Fruit fly (Drosophila melanogaster) whole organism, embryonic: ENCODE results near the gene CG8675.

ENCODE experiments used
- B-H1 ChIP-seq: fragments of 200-800 bp; sonication (Bioruptor generic); IDR thresholded peaks from 3 replicates; pipeline ENCODE4 v1.3.6; 2022; ENCODE audit warnings: missing biosample characterization, missing genetic modification characterization
- CG1024 ChIP-seq: fragments of 200-800 bp; sonication (Bioruptor generic); IDR thresholded peaks from 2 replicates; pipeline ENCODE4 v1.3.6; 2022; ENCODE audit warnings: missing biosample characterization, missing genetic modification characterization
- CG11085 ChIP-seq: fragments of 200-800 bp; sonication (Bioruptor generic); IDR thresholded peaks from 2 replicates; pipeline ENCODE4 v1.3.6; 2022; ENCODE audit warnings: missing biosample characterization, missing genetic modification characterization
- CG11456 ChIP-seq: fragments of 200-800 bp; sonication (Bioruptor generic); IDR thresholded peaks from 3 replicates; pipeline ENCODE4 v1.3.6; 2022; ENCODE audit warnings: missing biosample characterization, missing genetic modification characterization
- CG11560 ChIP-seq: fragments of 200-800 bp; sonication (Bioruptor generic); IDR thresholded peaks from 3 replicates; pipeline ENCODE4 v1.3.6; 2022; ENCODE audit warnings: missing biosample characterization, missing genetic modification characterization
- CG11696 ChIP-seq: fragments of 200-800 bp; sonication (Bioruptor generic); IDR thresholded peaks from 2 replicates; pipeline ENCODE4 v1.3.6; 2022; ENCODE audit warnings: missing biosample characterization, missing genetic modification characterization
- CG12219 ChIP-seq: fragments of 200-800 bp; sonication (Bioruptor generic); optimal IDR thresholded peaks from 3 replicates; lab custom pipeline; 2018; ENCODE audit warnings: missing biosample characterization, mild to moderate bottlenecking, missing genetic modification characterization
- CG12391 ChIP-seq: fragments of 200-800 bp; sonication (Bioruptor generic); optimal IDR thresholded peaks from 3 replicates; lab custom pipeline; 2018; ENCODE audit warnings: missing biosample characterization, mild to moderate bottlenecking, missing genetic modification characterization, moderate library complexity
- CG12659 ChIP-seq: fragments of 200-800 bp; sonication (Bioruptor generic); optimal IDR thresholded peaks from 3 replicates; lab custom pipeline; 2017; ENCODE audit warnings: mild to moderate bottlenecking, missing biosample characterization, missing genetic modification reagents, missing genetic modification characterization
- CG12942 ChIP-seq: fragments of 200-800 bp; sonication (Bioruptor generic); optimal IDR thresholded peaks from 3 replicates; lab custom pipeline; 2016; ENCODE audit warnings: missing biosample characterization, missing genetic modification characterization
- CG14710 ChIP-seq: fragments of 200-800 bp; sonication (Bioruptor generic); optimal IDR thresholded peaks from 3 replicates; lab custom pipeline; 2019; ENCODE audit warnings: missing biosample characterization, mild to moderate bottlenecking, missing genetic modification characterization, moderate library complexity
- CG14860 ChIP-seq: fragments of 200-800 bp; sonication (Bioruptor generic); IDR thresholded peaks from 3 replicates; pipeline ENCODE4 v1.3.6; 2022; ENCODE audit warnings: missing biosample characterization, missing genetic modification characterization; ENCODE audit not compliant: partially characterized antibody
- CG15269 ChIP-seq: fragments of 200-800 bp; sonication (Bioruptor generic); optimal IDR thresholded peaks from 2 replicates; lab custom pipeline; 2018; ENCODE audit warnings: missing biosample characterization, mild to moderate bottlenecking, missing genetic modification characterization, moderate library complexity
- CG15601 ChIP-seq: fragments of 200-800 bp; sonication (Bioruptor generic); optimal IDR thresholded peaks from 3 replicates; lab custom pipeline; 2019; ENCODE audit warnings: missing biosample characterization, mild to moderate bottlenecking, missing genetic modification characterization, moderate library complexity
- CG18764 ChIP-seq: fragments of 200-800 bp; sonication (Bioruptor generic); optimal IDR thresholded peaks from 3 replicates; lab custom pipeline; 2016; ENCODE audit warnings: missing biosample characterization, missing genetic modification characterization
- CG2129 ChIP-seq: fragments of 200-800 bp; sonication (Bioruptor generic); IDR thresholded peaks from 2 replicates; pipeline ENCODE4 v1.3.6; 2022; ENCODE audit warnings: missing biosample characterization, missing genetic modification characterization; ENCODE audit not compliant: partially characterized antibody
- CG32767 ChIP-seq: fragments of 200-800 bp; sonication (Bioruptor generic); IDR thresholded peaks from 2 replicates; pipeline ENCODE4 v1.3.6; 2022; ENCODE audit warnings: missing biosample characterization, missing genetic modification characterization
- CG34422 ChIP-seq: fragments of 200-800 bp; sonication (Bioruptor generic); IDR thresholded peaks from 3 replicates; pipeline ENCODE4 v1.3.6; 2022; ENCODE audit warnings: missing biosample characterization, missing genetic modification characterization
- CG3847 ChIP-seq: fragments of 200-800 bp; sonication (Bioruptor generic); IDR thresholded peaks from 2 replicates; pipeline ENCODE4 v1.3.6; 2022; ENCODE audit warnings: missing biosample characterization, missing genetic modification characterization
- CG4360 ChIP-seq: fragments of 200-800 bp; sonication (Bioruptor generic); IDR thresholded peaks from 2 replicates; pipeline ENCODE4 v1.3.6; 2022; ENCODE audit warnings: missing biosample characterization, missing genetic modification characterization
- CG4707 ChIP-seq: fragments of 200-800 bp; sonication (Bioruptor generic); optimal IDR thresholded peaks from 2 replicates; lab custom pipeline; 2018; ENCODE audit warnings: missing biosample characterization, mild to moderate bottlenecking, missing genetic modification characterization, moderate library complexity
- CG7271 ChIP-seq: fragments of 200-800 bp; sonication (Bioruptor generic); optimal IDR thresholded peaks from 2 replicates; lab custom pipeline; 2018; ENCODE audit warnings: missing biosample characterization, mild to moderate bottlenecking, missing genetic modification characterization, moderate library complexity
- CG8924 ChIP-seq: fragments of 200-800 bp; optimal IDR thresholded peaks from 3 replicates; lab custom pipeline; 2019; ENCODE audit warnings: missing biosample characterization, mild to moderate bottlenecking, missing genetic modification characterization, moderate library complexity
- CG9215 ChIP-seq: fragments of 200-800 bp; sonication (Bioruptor generic); IDR thresholded peaks from 2 replicates; pipeline ENCODE4 v1.3.6; 2022; ENCODE audit warnings: missing biosample characterization, missing genetic modification characterization
- CG9876 ChIP-seq: fragments of 200-800 bp; sonication (Bioruptor generic); optimal IDR thresholded peaks from 2 replicates; lab custom pipeline; 2016; ENCODE audit warnings: missing biosample characterization, missing genetic modification characterization
- Dbx ChIP-seq: fragments of 200-800 bp; sonication (Bioruptor generic); IDR thresholded peaks from 3 replicates; pipeline ENCODE4 v1.3.6; 2022; ENCODE audit warnings: missing biosample characterization, missing genetic modification characterization
- Dip2 ChIP-seq: fragments of 200-800 bp; sonication (Bioruptor generic); IDR thresholded peaks from 2 replicates; pipeline ENCODE4 v1.3.6; 2022; ENCODE audit warnings: missing biosample characterization, missing genetic modification characterization
- E2f1 ChIP-seq: fragments of 200-800 bp; sonication (Bioruptor generic); IDR thresholded peaks from 2 replicates; pipeline ENCODE4 v1.3.6; 2022; ENCODE audit warnings: missing biosample characterization, missing genetic modification characterization
- Eip74EF ChIP-seq, 2 experiments: fragments of 200-800 bp in 1 of 2; fragments of >200 bp in 1 of 2; sonication (Bioruptor generic) in 1 of 2; optimal IDR thresholded peaks; 2 replicates each; lab custom pipeline; 2017 to 2019; ENCODE audit warnings: missing biosample characterization in 2 of 2, missing genetic modification characterization in 2 of 2, mild to moderate bottlenecking in 1 of 2, moderate library complexity in 1 of 2
- GATAe ChIP-seq: fragments of 200-800 bp; sonication (Bioruptor generic); conservative IDR thresholded peaks from 2 replicates; pipeline ENCODE4 v1.3.6; 2022; ENCODE audit warnings: missing biosample characterization, missing genetic modification characterization
- NFAT ChIP-seq: fragments of 200-800 bp; sonication (Bioruptor generic); IDR thresholded peaks from 2 replicates; pipeline ENCODE4 v1.3.6; 2022; ENCODE audit warnings: missing biosample characterization, missing genetic modification characterization
- NK7.1 ChIP-seq: fragments of 200-800 bp; sonication (Bioruptor generic); optimal IDR thresholded peaks from 3 replicates; lab custom pipeline; 2016; ENCODE audit warnings: missing biosample characterization, missing genetic modification characterization
- Neu2 ChIP-seq: fragments of 200-800 bp; sonication (Bioruptor generic); optimal IDR thresholded peaks from 3 replicates; lab custom pipeline; 2016; ENCODE audit warnings: missing biosample characterization, missing genetic modification characterization, borderline replicate concordance
- Ravus ChIP-seq: fragments of 200-800 bp; sonication (Bioruptor generic); IDR thresholded peaks from 2 replicates; pipeline ENCODE4 v1.3.6; 2022; ENCODE audit warnings: missing biosample characterization, missing genetic modification characterization
- Sry-δ ChIP-seq: fragments of 200-800 bp; sonication (Bioruptor generic); optimal IDR thresholded peaks from 2 replicates; lab custom pipeline; 2016; ENCODE audit warnings: missing biosample characterization, missing genetic modification characterization
- Ssrp ChIP-seq: fragments of 200-800 bp; sonication (Bioruptor generic); optimal IDR thresholded peaks from 2 replicates; lab custom pipeline; 2018; ENCODE audit warnings: missing biosample characterization, mild to moderate bottlenecking, missing genetic modification characterization, moderate library complexity
- abd-A ChIP-seq: fragments of 200-800 bp; sonication (Bioruptor generic); optimal IDR thresholded peaks from 3 replicates; lab custom pipeline; 2019; ENCODE audit warnings: missing biosample characterization, mild to moderate bottlenecking, missing genetic modification characterization, moderate library complexity
- bbx ChIP-seq: fragments of 200-800 bp; sonication (Bioruptor generic); IDR thresholded peaks from 2 replicates; pipeline ENCODE4 v1.3.6; 2022; ENCODE audit warnings: missing biosample characterization, missing genetic modification characterization; ENCODE audit not compliant: partially characterized antibody
- da ChIP-seq: fragments of 200-800 bp; sonication (Bioruptor generic); optimal IDR thresholded peaks from 2 replicates; lab custom pipeline; 2016; ENCODE audit warnings: missing biosample characterization, missing genetic modification characterization
- dati ChIP-seq: fragments of 200-800 bp; sonication (Bioruptor generic); IDR thresholded peaks from 2 replicates; pipeline ENCODE4 v1.3.6; 2022; ENCODE audit warnings: missing biosample characterization, missing genetic modification characterization
- fru ChIP-seq: fragments of >200 bp; optimal IDR thresholded peaks from 2 replicates; lab custom pipeline; 2017
- lbe ChIP-seq: fragments of 200-800 bp; sonication (Bioruptor generic); optimal IDR thresholded peaks from 2 replicates; lab custom pipeline; 2016; ENCODE audit warnings: missing biosample characterization, mild to moderate bottlenecking, missing genetic modification characterization
- luna ChIP-seq: fragments of 200-800 bp; sonication (Bioruptor generic); optimal IDR thresholded peaks from 2 replicates; lab custom pipeline; 2016; ENCODE audit warnings: missing biosample characterization, missing genetic modification characterization
- mam ChIP-seq: fragments of 200-800 bp; sonication (Bioruptor generic); optimal IDR thresholded peaks from 3 replicates; lab custom pipeline; 2016; ENCODE audit warnings: missing biosample characterization, missing genetic modification characterization
- mld ChIP-seq: fragments of 200-800 bp; sonication (Bioruptor generic); IDR thresholded peaks from 3 replicates; pipeline ENCODE4 v1.3.6; 2022; ENCODE audit warnings: missing biosample characterization, missing genetic modification characterization; ENCODE audit not compliant: partially characterized antibody
- nau ChIP-seq: fragments of 200-800 bp; sonication (Bioruptor generic); optimal IDR thresholded peaks from 3 replicates; lab custom pipeline; 2017; ENCODE audit warnings: missing biosample characterization, mild to moderate bottlenecking, missing genetic modification characterization, missing genetic modification reagents
- sob ChIP-seq: fragments of 200-800 bp; sonication (Bioruptor generic); IDR thresholded peaks from 2 replicates; pipeline ENCODE4 v1.3.6; 2022; ENCODE audit warnings: missing biosample characterization, missing genetic modification characterization
- ssp ChIP-seq: fragments of 200-800 bp; sonication (Bioruptor generic); IDR thresholded peaks from 2 replicates; pipeline ENCODE4 v1.3.6; 2022; ENCODE audit warnings: missing biosample characterization, missing genetic modification characterization
- trh ChIP-seq: fragments of 200-800 bp; sonication (Bioruptor generic); optimal IDR thresholded peaks from 2 replicates; lab custom pipeline; 2016; ENCODE audit warnings: missing biosample characterization, missing genetic modification characterization
- tup ChIP-seq: fragments of 200-800 bp; sonication (Bioruptor generic); optimal IDR thresholded peaks from 2 replicates; lab custom pipeline; 2016; ENCODE audit warnings: missing biosample characterization, mild to moderate bottlenecking, missing genetic modification characterization, moderate library complexity

The CG8675 gene

dm6 chrX:17292050-17292730 is 42.9 kb upstream of the CG8675 start (continued):
- TF ChIP-seq Eip74EF (GFP tag; optimal IDR thresholded peaks at IDR 0.05; lab: Kevin White, UChicago) (peak in 1 of 2 experiments; percentile 75), CG32767 (peak; percentile 58), CG11696 (GFP tag; lab: Robert Waterston, UW) (0 out of 2 replicates have a peak, but pooled peaks have one; percentile 39), E2f1 (GFP tag; lab: Robert Waterston, UW) (peak; percentile 42), CG3847 (GFP tag; lab: Robert Waterston, UW) (peak; percentile 55), CG14710 (tag; lab: Kevin White, UChicago) (peak; percentile 39), sob (peak; percentile 64; the same call in 1 of the 2 replicates), fru (lab: Kevin White, UChicago) (no peak), luna (GFP tag; lab: Kevin White, UChicago) (peak; percentile 37), mld (GFP tag; lab: Robert Waterston, UW) (no peak), NFAT (GFP tag; lab: Robert Waterston, UW) (no peak), CG15269 (tag; lab: Kevin White, UChicago) (peak; percentile 83), CG12219 (peak; percentile 73), bbx (no peak), CG11085 (GFP tag; lab: Robert Waterston, UW) (0 out of 2 replicates have a peak, but pooled peaks have one; percentile 6), CG8924 (tag; lab: Kevin White, UChicago) (peak; percentile 85), CG1024 (GFP tag; lab: Robert Waterston, UW) (no peak), Dip2 (no peak), CG11560 (no peak), CG12942 (GFP tag; lab: Kevin White, UChicago) (no peak), CG9215 (no peak; the same call in 1 of the 2 replicates), Neu2 (GFP tag; lab: Kevin White, UChicago) (no peak), Dbx (GFP tag; lab: Robert Waterston, UW) (peak; percentile 65), CG2129 (GFP tag; lab: Robert Waterston, UW) (no peak), abd-A (tag; lab: Kevin White, UChicago) (no peak), CG7271 (no peak), Ravus (GFP tag; lab: Robert Waterston, UW) (no peak), nau (GFP tag; lab: Kevin White, UChicago) (peak; percentile 52), CG15601 (tag; lab: Kevin White, UChicago) (peak; percentile 25), CG4707 (GFP tag; lab: Kevin White, UChicago) (no peak), CG14860 (no peak), CG18764 (GFP tag; lab: Kevin White, UChicago) (peak; percentile 2), da (GFP tag; lab: Kevin White, UChicago) (no peak), CG4360 (GFP tag; lab: Robert Waterston, UW) (no peak), CG12659 (GFP tag; lab: Kevin White, UChicago) (peak; percentile 77), dati (GFP tag; lab: Robert Waterston, UW) (peak; percentile 18; the same call in 1 of the 2 replicates), Ssrp (tag; lab: Kevin White, UChicago) (peak; percentile 64), NK7.1 (GFP tag; lab: Kevin White, UChicago) (no peak), mam (GFP tag; lab: Kevin White, UChicago) (peak; percentile 63), CG9876 (no peak), ssp (GFP tag; lab: Robert Waterston, UW) (no peak), CG34422 (GFP tag; lab: Robert Waterston, UW) (0 out of 3 replicates have a peak, but pooled peaks have one; percentile 27), CG12391 (tag; lab: Kevin White, UChicago) (peak; percentile 71), CG11456 (GFP tag; lab: Robert Waterston, UW) (no peak), lbe (GFP tag; lab: Kevin White, UChicago) (no peak), tup (GFP tag; lab: Kevin White, UChicago) (no peak), trh (GFP tag; lab: Kevin White, UChicago) (no peak), Sry-δ (GFP tag; lab: Kevin White, UChicago) (no peak), B-H1 (GFP tag; lab: Robert Waterston, UW) (peak; percentile 25; the same call in 1 of the 3 replicates), GATAe (no peak)
